Worm (Caenorhabditis elegans): Measurements from ENCODE around the gene F20D6.6.

DNA sequence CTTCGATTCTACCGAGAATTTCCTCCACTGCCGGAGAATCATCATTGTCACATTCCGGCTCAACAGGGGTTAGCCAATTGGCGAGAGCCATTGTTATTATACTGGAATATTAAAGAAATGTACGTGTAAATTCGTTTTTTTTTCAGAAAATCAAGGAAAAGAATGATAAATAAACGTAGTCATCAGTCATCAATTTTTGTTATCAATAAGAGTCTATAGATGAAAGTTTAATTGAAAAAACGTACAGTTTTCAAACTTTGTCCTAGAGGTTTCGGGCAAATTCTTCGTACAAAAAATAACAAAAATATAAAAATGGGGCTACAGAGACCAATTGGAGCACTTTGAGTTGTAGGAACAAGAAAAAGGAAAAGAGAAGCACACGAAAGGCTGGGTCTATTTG is 39.3 kb downstream of the F20D6.6 start, which contains the start of gene F20D6.11:
- TF ChIP-seq ama-1 (optimal IDR thresholded peaks at IDR 0.05) (no peak), unc-62 (GFP tag; optimal IDR thresholded peaks at IDR 0.05 in 1 of 2) (no peak), unc-62 (tag; optimal IDR thresholded peaks at IDR 0.05) (no peak), nhr-11 (tag; optimal IDR thresholded peaks at IDR 0.05) (no peak)

Measured in whole organism, L4 larva.